Fruit fly (Drosophila melanogaster) whole organism, embryonic: ENCODE results near the gene Cpn.
A peak's percentile ranks its signal among the peaks of the same experiment; 100 is the strongest.

Experiments used
- ATbp ChIP-seq: fragments of 200-800 bp; sonication (Bioruptor generic); optimal IDR thresholded peaks from 2 replicates; lab custom pipeline; 2017; ENCODE audit warnings: missing biosample characterization, mild to moderate bottlenecking, missing genetic modification characterization, missing genetic modification reagents
- Awh ChIP-seq: fragments of 200-800 bp; sonication (Bioruptor generic); IDR thresholded peaks from 2 replicates; pipeline ENCODE4, ENCODE4 v1.3.6; 2022; ENCODE audit warnings: missing biosample characterization, missing genetic modification characterization
- CG10462 ChIP-seq: fragments of 200-800 bp; sonication (Bioruptor generic); optimal IDR thresholded peaks from 2 replicates; lab custom pipeline; 2016; ENCODE audit warnings: missing biosample characterization, missing genetic modification characterization
- CG10654 ChIP-seq: fragments of 200-800 bp; sonication (Bioruptor generic); optimal IDR thresholded peaks from 2 replicates; lab custom pipeline; 2016; ENCODE audit warnings: missing biosample characterization, missing genetic modification characterization
- CG11247 ChIP-seq: fragments of 200-800 bp; sonication (Bioruptor generic); IDR thresholded peaks from 2 replicates; pipeline ENCODE4 v1.3.6; 2022; ENCODE audit warnings: missing biosample characterization, missing genetic modification characterization
- CG11695 ChIP-seq: fragments of 200-800 bp; sonication (Bioruptor generic); IDR thresholded peaks from 3 replicates; pipeline ENCODE4 v1.3.6; 2022; ENCODE audit warnings: missing biosample characterization, missing genetic modification characterization
- CG14441 ChIP-seq: fragments of 200-800 bp; sonication (Bioruptor generic); IDR thresholded peaks from 2 replicates; pipeline ENCODE4 v1.3.6; 2022; ENCODE audit warnings: missing biosample characterization, missing genetic modification characterization
- CG15696 ChIP-seq: fragments of 200-800 bp; sonication (Bioruptor generic); optimal IDR thresholded peaks from 2 replicates; lab custom pipeline; 2019; ENCODE audit warnings: missing biosample characterization, mild to moderate bottlenecking, missing genetic modification characterization, moderate library complexity
- CG16815 ChIP-seq: fragments of 200-800 bp; sonication (Bioruptor generic); optimal IDR thresholded peaks from 3 replicates; lab custom pipeline; 2017; ENCODE audit warnings: missing biosample characterization, mild to moderate bottlenecking, missing genetic modification characterization
- CG17829 ChIP-seq: fragments of 200-800 bp; optimal IDR thresholded peaks from 2 replicates; lab custom pipeline; 2019; ENCODE audit warnings: missing biosample characterization, mild to moderate bottlenecking, missing genetic modification characterization, moderate library complexity
- CG18476 ChIP-seq: fragments of 200-800 bp; sonication (Bioruptor generic); optimal IDR thresholded peaks from 2 replicates; lab custom pipeline; 2016; ENCODE audit warnings: missing biosample characterization, mild to moderate bottlenecking, missing genetic modification characterization
- CG2678 ChIP-seq: fragments of 200-800 bp; sonication (Bioruptor generic); optimal IDR thresholded peaks from 3 replicates; lab custom pipeline; 2019; ENCODE audit warnings: missing biosample characterization, mild to moderate bottlenecking, missing genetic modification characterization, moderate library complexity
- CG3163 ChIP-seq: fragments of 200-800 bp; sonication (Bioruptor generic); optimal IDR thresholded peaks from 3 replicates; lab custom pipeline; 2016; ENCODE audit warnings: missing biosample characterization, missing genetic modification characterization
- CG3726 ChIP-seq: fragments of 200-800 bp; sonication (Bioruptor generic); IDR thresholded peaks from 3 replicates; pipeline ENCODE4, ENCODE4 v1.3.6; 2022; ENCODE audit warnings: missing biosample characterization, missing genetic modification characterization
- CG4404 ChIP-seq: fragments of 200-800 bp; sonication (Bioruptor generic); IDR thresholded peaks from 2 replicates; pipeline ENCODE4 v1.3.6; 2022; ENCODE audit warnings: missing biosample characterization, missing genetic modification characterization
- CG7271 ChIP-seq: fragments of 200-800 bp; sonication (Bioruptor generic); optimal IDR thresholded peaks from 2 replicates; lab custom pipeline; 2018; ENCODE audit warnings: missing biosample characterization, mild to moderate bottlenecking, missing genetic modification characterization, moderate library complexity
- CG7357 ChIP-seq: fragments of 200-800 bp; sonication (Bioruptor generic); IDR thresholded peaks from 3 replicates; pipeline ENCODE4 v1.3.6; 2022; ENCODE audit warnings: missing biosample characterization, missing genetic modification characterization
- CrebB ChIP-seq: fragments of 200-800 bp; sonication (Bioruptor generic); optimal IDR thresholded peaks from 3 replicates; lab custom pipeline; 2018; ENCODE audit warnings: missing biosample characterization, mild to moderate bottlenecking, missing genetic modification characterization
- Dad ChIP-seq: fragments of 200-800 bp; sonication (Bioruptor generic); optimal IDR thresholded peaks from 3 replicates; lab custom pipeline; 2016; ENCODE audit warnings: missing biosample characterization, missing genetic modification characterization
- Dfd ChIP-seq, 2 experiments: fragments of >200 bp; optimal IDR thresholded peaks; 2 replicates each; lab custom pipeline; 2017; ENCODE audit warnings: missing biosample characterization in 2 of 2, missing genetic modification characterization in 2 of 2
- Dip2 ChIP-seq: fragments of 200-800 bp; sonication (Bioruptor generic); IDR thresholded peaks from 2 replicates; pipeline ENCODE4 v1.3.6; 2022; ENCODE audit warnings: missing biosample characterization, missing genetic modification characterization
- Ets65A ChIP-seq: fragments of 200-800 bp; sonication (Bioruptor generic); peaks from one replicate; lab custom pipeline; 2016; ENCODE audit warnings: missing biosample characterization, missing genetic modification characterization
- Fer3 ChIP-seq: fragments of 200-800 bp; sonication (Bioruptor generic); optimal IDR thresholded peaks from 2 replicates; lab custom pipeline; 2018; ENCODE audit warnings: missing biosample characterization, mild to moderate bottlenecking, missing genetic modification characterization, moderate library complexity
- Gug ChIP-seq: fragments of 200-800 bp; sonication (Bioruptor generic); IDR thresholded peaks from 4 replicates; pipeline ENCODE4 v1.3.6; 2022; ENCODE audit warnings: missing biosample characterization, missing genetic modification characterization
- HmgD ChIP-seq: fragments of 200-800 bp; sonication (Bioruptor generic); optimal IDR thresholded peaks from 3 replicates; lab custom pipeline; 2016; ENCODE audit warnings: missing biosample characterization, missing genetic modification characterization
- Lhr ChIP-seq: fragments of 200-800 bp; sonication (Bioruptor generic); optimal IDR thresholded peaks from 3 replicates; lab custom pipeline; 2017; ENCODE audit warnings: mild to moderate bottlenecking, missing biosample characterization, missing genetic modification reagents, missing genetic modification characterization
- Lpt ChIP-seq: fragments of >200 bp; optimal IDR thresholded peaks from 2 replicates; lab custom pipeline; 2018; ENCODE audit warnings: missing biosample characterization, missing genetic modification characterization
- Max ChIP-seq: fragments of 200-800 bp; sonication (Bioruptor generic); optimal IDR thresholded peaks from 2 replicates; lab custom pipeline; 2016; ENCODE audit warnings: missing biosample characterization, mild to moderate bottlenecking, missing genetic modification characterization
- Mes4 ChIP-seq: fragments of 200-800 bp; sonication (Bioruptor generic); optimal IDR thresholded peaks from 2 replicates; lab custom pipeline; 2016; ENCODE audit warnings: missing biosample characterization, missing genetic modification characterization
- Ssrp ChIP-seq: fragments of 200-800 bp; sonication (Bioruptor generic); optimal IDR thresholded peaks from 2 replicates; lab custom pipeline; 2018; ENCODE audit warnings: missing biosample characterization, mild to moderate bottlenecking, missing genetic modification characterization, moderate library complexity
- Tbp ChIP-seq: fragments of >200 bp; optimal IDR thresholded peaks from 2 replicates; lab custom pipeline; 2018; ENCODE audit warnings: missing biosample characterization, missing genetic modification characterization
- Trl ChIP-seq, 3 experiments: fragments of >200 bp in 2 of 3; fragments of 200-800 bp in 1 of 3; sonication (Bioruptor generic) in 1 of 3; optimal IDR thresholded peaks; 2 replicates in 1 of 3; 3 replicates in 2 of 3; lab custom pipeline; 2016 to 2017; ENCODE audit warnings: missing biosample characterization in 1 of 3, missing genetic modification characterization in 1 of 3
- abd-A ChIP-seq: fragments of 200-800 bp; sonication (Bioruptor generic); optimal IDR thresholded peaks from 3 replicates; lab custom pipeline; 2019; ENCODE audit warnings: missing biosample characterization, mild to moderate bottlenecking, missing genetic modification characterization, moderate library complexity
- ase ChIP-seq: fragments of 200-800 bp; sonication (Bioruptor generic); IDR thresholded peaks from 3 replicates; pipeline ENCODE4 v1.3.6; 2022; ENCODE audit warnings: missing biosample characterization, missing genetic modification characterization
- cad ChIP-seq: fragments of >200 bp; optimal IDR thresholded peaks from 2 replicates; lab custom pipeline; 2017; ENCODE audit warnings: missing biosample characterization, missing genetic modification characterization
- chm ChIP-seq: fragments of 200-800 bp; sonication (Bioruptor generic); IDR thresholded peaks from 2 replicates; pipeline ENCODE4 v1.3.6; 2022; ENCODE audit warnings: missing biosample characterization, missing genetic modification characterization
- crol ChIP-seq: fragments of 200-800 bp; sonication (Bioruptor generic); IDR thresholded peaks from 2 replicates; pipeline ENCODE4 v1.3.6; 2022; ENCODE audit warnings: missing biosample characterization, missing genetic modification characterization
- dpn ChIP-seq, 2 experiments: fragments of 200-800 bp; sonication (Bioruptor generic); optimal IDR thresholded peaks; 3 replicates each; lab custom pipeline; 2016; ENCODE audit warnings: missing biosample characterization in 2 of 2, missing genetic modification characterization in 2 of 2
- eyg ChIP-seq: fragments of 200-800 bp; sonication (Bioruptor generic); optimal IDR thresholded peaks from 3 replicates; lab custom pipeline; 2016; ENCODE audit warnings: missing biosample characterization, missing genetic modification characterization
- fd64A ChIP-seq: fragments of 200-800 bp; sonication (Bioruptor generic); optimal IDR thresholded peaks from 3 replicates; lab custom pipeline; 2018; ENCODE audit warnings: missing biosample characterization, mild to moderate bottlenecking, missing genetic modification characterization
- gsb ChIP-seq: fragments of 200-800 bp; sonication (Bioruptor generic); IDR thresholded peaks from 2 replicates; pipeline ENCODE4 v1.3.6; 2022; ENCODE audit warnings: missing biosample characterization, missing genetic modification characterization
- gsb-n ChIP-seq: fragments of 200-800 bp; sonication (Bioruptor generic); optimal IDR thresholded peaks from 3 replicates; lab custom pipeline; 2018; ENCODE audit warnings: missing biosample characterization, mild to moderate bottlenecking, missing genetic modification characterization
- hb ChIP-seq: fragments of 200-800 bp; sonication (Bioruptor generic); IDR thresholded peaks from 3 replicates; pipeline ENCODE4 v1.3.6; 2022; ENCODE audit warnings: missing biosample characterization, missing genetic modification characterization; ENCODE audit not compliant: partially characterized antibody
- hbn ChIP-seq: fragments of 200-800 bp; sonication (Bioruptor generic); IDR thresholded peaks from 2 replicates; pipeline ENCODE4 v1.3.6; 2022; ENCODE audit warnings: missing biosample characterization, missing genetic modification characterization; ENCODE audit not compliant: partially characterized antibody
- mirr ChIP-seq: fragments of 200-800 bp; sonication (Bioruptor generic); optimal IDR thresholded peaks from 3 replicates; lab custom pipeline; 2018; ENCODE audit warnings: missing biosample characterization, mild to moderate bottlenecking, missing genetic modification characterization
- onecut ChIP-seq: fragments of 200-800 bp; sonication (Bioruptor generic); IDR thresholded peaks from 2 replicates; pipeline ENCODE4 v1.3.6; 2022; ENCODE audit warnings: missing biosample characterization, missing genetic modification characterization
- pnt ChIP-seq: fragments of 200-800 bp; sonication (Bioruptor generic); optimal IDR thresholded peaks from 3 replicates; lab custom pipeline; 2016; ENCODE audit warnings: missing biosample characterization, missing genetic modification characterization
- schlank ChIP-seq: fragments of 200-800 bp; sonication (Bioruptor generic); optimal IDR thresholded peaks from 2 replicates; lab custom pipeline; 2018; ENCODE audit warnings: missing biosample characterization, mild to moderate bottlenecking, missing genetic modification characterization
- sob ChIP-seq: fragments of 200-800 bp; sonication (Bioruptor generic); IDR thresholded peaks from 2 replicates; pipeline ENCODE4 v1.3.6; 2022; ENCODE audit warnings: missing biosample characterization, missing genetic modification characterization
- yki ChIP-seq: fragments of >200 bp; optimal IDR thresholded peaks from 3 replicates; lab custom pipeline; 2018
- zf30C ChIP-seq: fragments of 200-800 bp; sonication (Bioruptor generic); optimal IDR thresholded peaks from 3 replicates; lab custom pipeline; 2018; ENCODE audit warnings: missing biosample characterization, mild to moderate bottlenecking, missing genetic modification characterization
- zfh1 ChIP-seq: fragments of 200-800 bp; sonication (Bioruptor generic); IDR thresholded peaks from 3 replicates; pipeline ENCODE4 v1.3.6; 2022; ENCODE audit warnings: missing biosample characterization, missing genetic modification characterization

Gene Cpn

DNA sequence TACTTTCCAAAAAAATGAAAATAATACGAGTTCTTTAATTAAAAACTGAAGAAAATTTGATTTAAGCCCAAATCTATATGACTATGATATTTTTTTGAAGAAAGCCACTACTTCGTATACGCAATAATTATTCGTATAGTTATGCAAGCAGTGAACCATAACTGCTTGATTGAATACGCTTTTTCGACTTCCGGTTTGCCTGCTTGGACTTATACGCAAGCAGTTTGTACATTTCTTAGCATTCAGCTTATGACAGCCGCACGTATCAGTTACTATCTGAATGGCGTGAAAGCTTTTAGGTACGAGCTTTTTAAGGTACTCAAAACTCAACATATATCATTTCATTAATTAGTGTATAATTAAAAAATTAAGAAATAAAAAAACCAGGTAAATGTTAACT, 44.8 kb downstream of the Cpn start (continued):
- TF ChIP-seq abd-A (peak; percentile 82), CrebB (tag; lab: Kevin White, UChicago) (peak; percentile 62), CG7357 (GFP tag; lab: Robert Waterston, UW) (peak; percentile 63; the same call in 2 of the 3 replicates), onecut (peak; percentile 90), Max (peak; percentile 78), Fer3 (tag; lab: Kevin White, UChicago) (peak; percentile 89), chm (GFP tag; lab: Robert Waterston, UW) (peak; percentile 95), CG4404 (GFP tag; lab: Robert Waterston, UW) (peak; percentile 81), schlank (tag; lab: Kevin White, UChicago) (peak; percentile 81), Lhr (GFP tag; lab: Kevin White, UChicago) (peak; percentile 79), gsb-n (tag; lab: Kevin White, UChicago) (peak; percentile 80), yki (lab: Kevin White, UChicago) (no peak), pnt (GFP tag; lab: Kevin White, UChicago) (peak; percentile 89), CG7271 (tag; lab: Kevin White, UChicago) (peak; percentile 89), CG17829 (tag; lab: Kevin White, UChicago) (peak; percentile 74), crol (GFP tag; lab: Robert Waterston, UW) (peak; percentile 58; the same call in 1 of the 2 replicates), fd64A (peak; percentile 73), CG10462 (peak; percentile 60), Trl (optimal IDR thresholded peaks at IDR 0.05; lab: Kevin White, UChicago) (no peak), Trl (GFP tag; optimal IDR thresholded peaks at IDR 0.05; lab: Kevin White, UChicago) (peak; percentile 97), sob (GFP tag; lab: Robert Waterston, UW) (peak; percentile 98), CG2678 (tag; lab: Kevin White, UChicago) (peak; percentile 78), hbn (GFP tag; lab: Robert Waterston, UW) (no peak), CG14441 (GFP tag; lab: Robert Waterston, UW) (peak; percentile 93), Dip2 (GFP tag; lab: Robert Waterston, UW) (no peak), eyg (peak; percentile 88), Lpt (GFP tag; lab: Kevin White, UChicago) (no peak), Ets65A (peak; percentile 100), Awh (GFP tag; lab: Robert Waterston, UW) (peak; percentile 88), CG11247 (GFP tag; lab: Robert Waterston, UW) (peak; percentile 97), CG3726 (peak; percentile 95), zf30C (no peak), CG18476 (peak; percentile 56), Gug (GFP tag; lab: Robert Waterston, UW) (peak; percentile 98), zfh1 (peak; percentile 96), gsb (GFP tag; lab: Robert Waterston, UW) (peak; percentile 84), ATbp (GFP tag; lab: Kevin White, UChicago) (peak; percentile 88), Dfd (GFP tag; optimal IDR thresholded peaks at IDR 0.05; lab: Kevin White, UChicago) (peak in 1 of 2 experiments; percentile 17), HmgD (GFP tag; lab: Kevin White, UChicago) (peak; percentile 93), CG16815 (GFP tag; lab: Kevin White, UChicago) (peak; percentile 85), CG11695 (GFP tag; lab: Robert Waterston, UW) (peak; percentile 71; the same call in 2 of the 3 replicates), CG10654 (GFP tag; lab: Kevin White, UChicago) (peak; percentile 96), dpn (GFP tag; optimal IDR thresholded peaks at IDR 0.05; lab: Kevin White, UChicago) (peak; percentile 83 to 94), Ssrp (tag; lab: Kevin White, UChicago) (peak; percentile 80), CG3163 (GFP tag; lab: Kevin White, UChicago) (peak; percentile 77), hb (GFP tag; lab: Robert Waterston, UW) (peak; percentile 66; the same call in 2 of the 3 replicates), Mes4 (peak; percentile 90), Dad (GFP tag; lab: Kevin White, UChicago) (peak; percentile 88), Tbp (GFP tag; lab: Kevin White, UChicago) (no peak), mirr (GFP tag; lab: Kevin White, UChicago) (peak; percentile 88), CG15696 (tag; lab: Kevin White, UChicago) (peak; percentile 53), cad (GFP tag; lab: Kevin White, UChicago) (no peak), ase (GFP tag; lab: Robert Waterston, UW) (peak; percentile 96)
